Worm (Caenorhabditis elegans) whole organism, late embryonic: ENCODE results near the gene twk-9.
A peak's percentile ranks its signal among the peaks of the same experiment; 100 is the strongest.

Source experiments
- C08G9.2 ChIP-seq: sonication (generic microtip); optimal IDR thresholded peaks from 2 replicates; lab custom pipeline; 2016; ENCODE audit warnings: mild to moderate bottlenecking, missing genetic modification characterization, moderate library complexity, missing compliant biosample characterization
- F13H6.1 ChIP-seq: sonication (generic microtip); optimal IDR thresholded peaks from 2 replicates; lab custom pipeline; 2016; ENCODE audit warnings: missing genetic modification characterization, missing compliant biosample characterization
- K02D7.2 ChIP-seq: sonication (generic microtip); optimal IDR thresholded peaks from 2 replicates; lab custom pipeline; 2017; ENCODE audit warnings: mild to moderate bottlenecking, missing genetic modification characterization, missing compliant biosample characterization
- K09A11.1 ChIP-seq: sonication (generic microtip); optimal IDR thresholded peaks from 2 replicates; lab custom pipeline; 2017; ENCODE audit warnings: antibody characterized with exemption, mild to moderate bottlenecking, missing genetic modification characterization, missing compliant biosample characterization; ENCODE audit not compliant: insufficient read depth
- Y22D7AL.16 ChIP-seq: sonication (generic microtip); optimal IDR thresholded peaks from 2 replicates; lab custom pipeline; 2016; ENCODE audit warnings: missing genetic modification characterization, missing compliant biosample characterization
- ahr-1 ChIP-seq: sonication (generic microtip); optimal IDR thresholded peaks from 2 replicates; lab custom pipeline; 2016; ENCODE audit warnings: missing genetic modification characterization, missing compliant biosample characterization
- ceh-14 ChIP-seq: sonication (generic microtip); optimal IDR thresholded peaks from 2 replicates; lab custom pipeline; 2016; ENCODE audit warnings: missing genotype, missing genetic modification characterization, missing compliant biosample characterization
- ceh-18 ChIP-seq: sonication (generic microtip); optimal IDR thresholded peaks from 2 replicates; lab custom pipeline; 2016; ENCODE audit warnings: missing genetic modification characterization, missing compliant biosample characterization
- ceh-19 ChIP-seq: fragments of 200-800 bp; sonication (Bioruptor generic); optimal IDR thresholded peaks from 2 replicates; lab custom pipeline; 2018; ENCODE audit warnings: mild to moderate bottlenecking, missing genetic modification characterization, missing compliant biosample characterization
- ceh-22 ChIP-seq: sonication (generic microtip); optimal IDR thresholded peaks from 2 replicates; lab custom pipeline; 2017; ENCODE audit warnings: missing biosample characterization, missing genetic modification characterization
- ceh-24 ChIP-seq: sonication (generic microtip); optimal IDR thresholded peaks from 2 replicates; lab custom pipeline; 2016; ENCODE audit warnings: mild to moderate bottlenecking, missing genetic modification characterization, missing compliant biosample characterization
- ceh-30 ChIP-seq: fragments of 150-350 bp; optimal IDR thresholded peaks from 2 replicates; lab custom pipeline; 2014; ENCODE audit warnings: missing biosample characterization, missing genetic modification characterization
- ceh-31 ChIP-seq: sonication (generic microtip); optimal IDR thresholded peaks from 2 replicates; lab custom pipeline; 2016; ENCODE audit warnings: missing genetic modification characterization, missing compliant biosample characterization
- ceh-34 ChIP-seq: sonication (generic microtip); optimal IDR thresholded peaks from 2 replicates; lab custom pipeline; 2016; ENCODE audit warnings: mild to moderate bottlenecking, missing genetic modification characterization, missing compliant biosample characterization
- ceh-48 ChIP-seq: sonication (generic microtip); optimal IDR thresholded peaks from 2 replicates; lab custom pipeline; 2016; ENCODE audit warnings: missing genetic modification characterization, inconsistent platforms, missing compliant biosample characterization
- ceh-6 ChIP-seq: fragments of 200-800 bp; sonication (Bioruptor generic); optimal IDR thresholded peaks from 2 replicates; lab custom pipeline; 2018; ENCODE audit warnings: mild to moderate bottlenecking, missing genetic modification characterization, missing compliant biosample characterization
- che-1 ChIP-seq: sonication (generic microtip); optimal IDR thresholded peaks from 2 replicates; lab custom pipeline; 2016; ENCODE audit warnings: mild to moderate bottlenecking, missing genetic modification characterization, missing compliant biosample characterization
- elt-2 ChIP-seq: sonication (generic microtip); optimal IDR thresholded peaks from 2 replicates; lab custom pipeline; 2016; ENCODE audit warnings: missing genetic modification reagents, missing genetic modification characterization, missing compliant biosample characterization
- elt-4 ChIP-seq: sonication (generic microtip); optimal IDR thresholded peaks from 2 replicates; lab custom pipeline; 2016; ENCODE audit warnings: missing genetic modification characterization, missing compliant biosample characterization
- ets-4 ChIP-seq: sonication (generic microtip); optimal IDR thresholded peaks from 2 replicates; lab custom pipeline; 2016; ENCODE audit warnings: missing genetic modification characterization, missing compliant biosample characterization
- fkh-10 ChIP-seq: fragments of 150-350 bp; optimal IDR thresholded peaks from 2 replicates; lab custom pipeline; 2014; ENCODE audit warnings: missing biosample characterization, missing genetic modification reagents, missing genetic modification characterization
- lim-6 ChIP-seq: sonication (generic microtip); optimal IDR thresholded peaks from 2 replicates; lab custom pipeline; 2016; ENCODE audit warnings: missing genetic modification characterization, missing compliant biosample characterization
- lin-11 ChIP-seq: fragments of 200-800 bp; sonication (Bioruptor generic); optimal IDR thresholded peaks from 2 replicates; lab custom pipeline; 2018; ENCODE audit warnings: mild to moderate bottlenecking, missing genetic modification characterization, missing compliant biosample characterization
- madf-2 ChIP-seq: sonication (generic microtip); optimal IDR thresholded peaks from 2 replicates; lab custom pipeline; 2017; ENCODE audit warnings: missing genetic modification characterization, missing compliant biosample characterization
- mec-3 ChIP-seq: sonication (generic microtip); optimal IDR thresholded peaks from 2 replicates; lab custom pipeline; 2016; ENCODE audit warnings: borderline replicate concordance, missing genetic modification characterization, missing compliant biosample characterization
- nfya-1 ChIP-seq: sonication (generic microtip); optimal IDR thresholded peaks from 2 replicates; lab custom pipeline; 2017; ENCODE audit warnings: missing genetic modification characterization, mild to moderate bottlenecking, missing compliant biosample characterization, antibody characterized with exemption, moderate library complexity
- nhr-11 ChIP-seq: fragments of 150-350 bp; optimal IDR thresholded peaks from 2 replicates; lab custom pipeline; 2014; ENCODE audit warnings: missing biosample characterization, missing genetic modification characterization
- nhr-232 ChIP-seq: sonication (generic microtip); optimal IDR thresholded peaks from 2 replicates; lab custom pipeline; 2016; ENCODE audit warnings: missing genetic modification characterization, missing compliant biosample characterization
- npax-4 ChIP-seq: sonication (generic microtip); optimal IDR thresholded peaks from 2 replicates; lab custom pipeline; 2016; ENCODE audit warnings: missing genetic modification characterization, missing compliant biosample characterization
- pag-3 ChIP-seq: sonication (generic microtip); optimal IDR thresholded peaks from 2 replicates; lab custom pipeline; 2016; ENCODE audit warnings: missing compliant biosample characterization, missing genetic modification characterization, borderline replicate concordance
- pat-9 ChIP-seq: fragments of 200-800 bp; sonication (Bioruptor generic); optimal IDR thresholded peaks from 2 replicates; lab custom pipeline; 2018; ENCODE audit warnings: mild to moderate bottlenecking, missing genetic modification characterization, moderate library complexity, missing compliant biosample characterization
- pha-4 ChIP-seq: fragments of 150-350 bp; optimal IDR thresholded peaks from 2 replicates; lab custom pipeline; 2018; ENCODE audit warnings: missing biosample characterization, missing genetic modification reagents, missing genetic modification characterization
- tbx-2 ChIP-seq: sonication (generic microtip); optimal IDR thresholded peaks from 2 replicates; lab custom pipeline; 2016; ENCODE audit warnings: missing genetic modification characterization, missing compliant biosample characterization
- ttx-3 ChIP-seq: sonication (generic microtip); optimal IDR thresholded peaks from 2 replicates; lab custom pipeline; 2016; ENCODE audit warnings: missing genetic modification reagents, missing genetic modification characterization, missing compliant biosample characterization
- unc-3 ChIP-seq, 2 experiments: fragments of 200-800 bp in 1 of 2; sonication (Bioruptor generic) in 1 of 2; sonication (generic microtip) in 1 of 2; conservative IDR thresholded peaks in 1 of 2; optimal IDR thresholded peaks in 1 of 2; 2 replicates each; pipeline versions ENCODE4 v1.3.6 to Lab custom; 2016 to 2022; ENCODE audit warnings: missing compliant biosample characterization in 2 of 2, missing genetic modification characterization in 2 of 2, missing genetic modification reagents in 1 of 2
- unc-42 ChIP-seq: sonication (generic microtip); optimal IDR thresholded peaks from 2 replicates; lab custom pipeline; 2016; ENCODE audit warnings: missing genotype, missing genetic modification characterization, missing compliant biosample characterization
- unc-86 ChIP-seq: sonication (generic microtip); optimal IDR thresholded peaks from 2 replicates; lab custom pipeline; 2016; ENCODE audit warnings: missing genetic modification characterization, missing compliant biosample characterization

twk-9 gene

ce11 chrIV:9653184-9653583 lies 39.8 kb upstream of the twk-9 start, which contains the start of gene F58G6.3:
F58G6.3 (plus strand) TSS chrIV:9653535.
- no peak for TF ChIP-seq unc-3 (GFP tag; conservative IDR thresholded peaks at IDR 0.05; lab: Robert Waterston, UW)
- no peak for TF ChIP-seq unc-3 (tag; optimal IDR thresholded peaks at IDR 0.05; lab: Kevin White, UChicago)
- TF ChIP-seq nhr-11: no peak
- no peak for TF ChIP-seq che-1 (tag; lab: Kevin White, UChicago)
- TF ChIP-seq pha-4 (tag; lab: Kevin White, UChicago): no peak
- no peak for TF ChIP-seq ceh-24
- TF ChIP-seq ttx-3: no peak
- TF ChIP-seq madf-2 (tag; lab: Kevin White, UChicago): no peak
- TF ChIP-seq ceh-31 (tag; lab: Kevin White, UChicago): no peak
- no peak for TF ChIP-seq npax-4
- no peak for TF ChIP-seq pag-3 (tag; lab: Kevin White, UChicago)

- TF ChIP-seq ceh-48 (tag; lab: Kevin White, UChicago): no peak
Observed at ce11 chrIV:9654017-9654416, 39.0 kb upstream of the twk-9 start, which contains the start of gene F58G6.7. F58G6.7 (plus strand) TSS chrIV:9654317.

DNA sequence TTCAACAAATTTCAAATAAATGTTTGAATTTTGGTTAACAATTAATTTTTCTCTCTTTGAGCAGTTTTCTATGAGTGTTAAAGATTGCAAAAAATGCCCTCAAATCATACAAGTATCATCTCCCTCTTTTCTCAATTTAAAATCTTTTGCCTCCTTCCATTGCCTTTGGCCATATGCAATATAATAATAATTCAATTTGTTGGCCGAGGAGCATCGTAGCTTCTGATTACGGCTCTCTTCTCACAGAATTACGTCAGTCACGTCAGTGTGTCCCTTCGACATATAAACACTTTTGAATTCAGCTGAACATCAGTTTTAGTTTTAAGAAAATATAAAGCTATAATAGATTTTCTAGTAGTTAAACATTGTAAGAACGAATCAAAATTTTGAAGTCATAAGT lies 37.4 kb upstream of the twk-9 start:
- no peak for TF ChIP-seq lin-11 (tag; lab: Kevin White, UChicago)
- TF ChIP-seq nhr-232 (tag; lab: Kevin White, UChicago): no peak
- peak; percentile 85 for TF ChIP-seq unc-42 (tag; lab: Kevin White, UChicago)
- no peak for TF ChIP-seq mec-3 (tag; lab: Kevin White, UChicago)
- no peak for TF ChIP-seq unc-86 (tag; lab: Kevin White, UChicago)
- TF ChIP-seq ceh-18 (tag; lab: Kevin White, UChicago): no peak
- TF ChIP-seq Y22D7AL.16 (tag; lab: Kevin White, UChicago): no peak

- TF ChIP-seq che-1 (tag; lab: Kevin White, UChicago): no peak
- TF ChIP-seq lin-11 (tag; lab: Kevin White, UChicago): no peak
- no peak for TF ChIP-seq ceh-14 (tag; lab: Kevin White, UChicago)
Observed at ce11 chrIV:9657753-9658152, 35.2 kb upstream of the twk-9 start, which contains the start of gene acc-1. acc-1 (plus strand) TSS chrIV:9658053.

DNA sequence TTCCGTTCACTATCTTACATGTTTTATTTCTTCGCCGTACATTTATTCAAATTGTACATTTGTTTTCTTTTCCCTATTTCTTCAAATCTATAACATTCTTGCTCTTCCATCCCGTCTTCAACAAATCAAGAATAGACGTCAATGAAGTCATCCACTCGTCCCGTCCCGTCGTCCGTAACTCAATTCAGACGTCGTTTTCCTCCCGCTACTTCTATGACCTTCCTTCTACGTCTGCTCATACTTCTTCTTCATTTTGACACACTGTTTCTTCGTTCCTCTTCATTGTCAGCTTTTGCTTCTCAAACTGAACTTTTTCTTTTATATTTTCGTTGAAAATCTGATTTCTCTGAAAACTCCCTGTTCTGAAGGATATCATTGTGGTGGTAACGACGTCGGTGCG lies 33.0 kb upstream of the twk-9 start:
- TF ChIP-seq K02D7.2 (no peak), elt-2 (tag; lab: Kevin White, UChicago) (no peak), F13H6.1 (no peak), unc-42 (tag; lab: Kevin White, UChicago) (peak; percentile 82), fkh-10 (GFP tag; lab: Kevin White, UChicago) (no peak), K09A11.1 (tag; lab: Kevin White, UChicago) (no peak)
- TF ChIP-seq, all 69 proteins: peak for 1

- TF ChIP-seq K09A11.1 (tag; lab: Kevin White, UChicago) (no peak), ceh-19 (GFP tag; lab: Kevin White, UChicago) (no peak), madf-2 (tag; lab: Kevin White, UChicago) (no peak), ceh-14 (tag; lab: Kevin White, UChicago) (no peak), ceh-22 (tag; lab: Kevin White, UChicago) (no peak), ceh-24 (no peak), nfya-1 (peak; percentile 25), tbx-2 (tag; lab: Kevin White, UChicago) (peak; percentile 45), F13H6.1 (no peak), ceh-6 (GFP tag; lab: Kevin White, UChicago) (no peak), elt-2 (tag; lab: Kevin White, UChicago) (peak; percentile 19), lim-6 (tag; lab: Kevin White, UChicago) (no peak), ets-4 (tag; lab: Kevin White, UChicago) (no peak), nhr-11 (no peak), elt-4 (tag; lab: Kevin White, UChicago) (no peak), ahr-1 (tag; lab: Kevin White, UChicago) (no peak), pat-9 (no peak), C08G9.2 (tag; lab: Kevin White, UChicago) (no peak), ceh-30 (tag; lab: Kevin White, UChicago) (peak; percentile 8), ceh-34 (peak; percentile 38)
Observed at ce11 chrIV:9667084-9667483, 25.9 kb upstream of the twk-9 start.
